Worm (Caenorhabditis elegans) whole organism, L4 larva: ENCODE data around the gene mca-1.
"Not testable (repeated sequence)": the region's sequence is repeated elsewhere in the genome, so short reads cannot be mapped to it uniquely, and the experiment has no call there.

Experiments used
- D1046.2 ChIP-seq: fragments of 200-800 bp; sonication (Bioruptor generic); IDR thresholded peaks from 2 replicates; pipeline ENCODE4 v1.3.6; 2022; ENCODE audit warnings: missing genetic modification characterization, missing compliant biosample characterization
- F10B5.3 ChIP-seq: sonication (generic microtip); optimal IDR thresholded peaks from 2 replicates; lab custom pipeline; 2016; ENCODE audit warnings: mild to moderate bottlenecking, missing genetic modification characterization, missing compliant biosample characterization
- F49E8.2 ChIP-seq: sonication (generic microtip); optimal IDR thresholded peaks from 2 replicates; lab custom pipeline; 2016; ENCODE audit warnings: missing compliant biosample characterization, mild to moderate bottlenecking, missing genetic modification characterization, borderline replicate concordance
- T20F7.1 ChIP-seq: fragments of 200-800 bp; sonication (Bioruptor generic); optimal IDR thresholded peaks from 2 replicates; lab custom pipeline; 2018; ENCODE audit warnings: mild to moderate bottlenecking, missing genetic modification characterization, missing compliant biosample characterization
- Y48G9A.11 ChIP-seq: fragments of 200-800 bp; sonication (Bioruptor generic); IDR thresholded peaks from 2 replicates; pipeline ENCODE4 v1.3.6; 2022; ENCODE audit warnings: missing genetic modification reagents, missing genetic modification characterization, missing compliant biosample characterization
- aly-2 ChIP-seq: sonication (generic microtip); optimal IDR thresholded peaks from 2 replicates; lab custom pipeline; 2018; ENCODE audit warnings: missing biosample characterization, missing genetic modification characterization
- ama-1 ChIP-seq: fragments of 150-350 bp; optimal IDR thresholded peaks from 2 replicates; lab custom pipeline; 2014; ENCODE audit warnings: inconsistent platforms, mixed read lengths
- arid-1 ChIP-seq: fragments of 200-800 bp; sonication (Bioruptor generic); conservative IDR thresholded peaks from 2 replicates; pipeline ENCODE4 v1.3.6; 2022; ENCODE audit warnings: missing genetic modification reagents, missing genetic modification characterization, missing compliant biosample characterization
- attf-4 ChIP-seq: sonication (generic microtip); optimal IDR thresholded peaks from 3 replicates; lab custom pipeline; 2017; ENCODE audit warnings: missing biosample characterization, missing genetic modification characterization
- ceh-28 ChIP-seq: fragments of 150-350 bp; optimal IDR thresholded peaks from 2 replicates; lab custom pipeline; 2014; ENCODE audit warnings: missing biosample characterization, missing genetic modification reagents, missing genetic modification characterization
- ceh-32 ChIP-seq: sonication (generic microtip); optimal IDR thresholded peaks from 2 replicates; lab custom pipeline; 2016; ENCODE audit warnings: mild to moderate bottlenecking, missing genetic modification characterization, missing compliant biosample characterization; ENCODE audit not compliant: poor library complexity
- ces-1 ChIP-seq: fragments of 150-350 bp; sonication (generic microtip); optimal IDR thresholded peaks from 4 replicates; lab custom pipeline; 2014; ENCODE audit warnings: missing biosample characterization, missing genetic modification reagents, missing genetic modification characterization
- ctbp-1 ChIP-seq: fragments of 200-800 bp; sonication (Bioruptor generic); IDR thresholded peaks from 2 replicates; pipeline ENCODE4 v1.3.6; 2022; ENCODE audit warnings: missing genetic modification reagents, missing genetic modification characterization, missing compliant biosample characterization
- daf-12 ChIP-seq: fragments of 150-350 bp; optimal IDR thresholded peaks from 2 replicates; lab custom pipeline; 2014; ENCODE audit warnings: missing biosample characterization, missing genetic modification reagents, missing genetic modification characterization
- daf-16 ChIP-seq, 3 experiments: sonication (generic microtip); optimal IDR thresholded peaks; 2 replicates each; lab custom pipeline; 2016 to 2017; ENCODE audit warnings: missing genetic modification characterization in 3 of 3, missing genetic modification reagents in 3 of 3, mild to moderate bottlenecking in 2 of 3, missing compliant biosample characterization in 2 of 3, missing biosample characterization in 1 of 3, moderate library complexity in 1 of 3
- daf-19 ChIP-seq: fragments of 200-800 bp; sonication (Bioruptor generic); conservative IDR thresholded peaks from 2 replicates; pipeline ENCODE4 v1.3.6; 2022; ENCODE audit warnings: missing genetic modification characterization, missing compliant biosample characterization
- dmd-6 ChIP-seq: fragments of 200-800 bp; sonication (Bioruptor generic); IDR thresholded peaks from 2 replicates; pipeline ENCODE4 v1.3.6; 2022; ENCODE audit warnings: missing genetic modification reagents, missing genetic modification characterization, missing compliant biosample characterization
- dmd-8 ChIP-seq: fragments of 200-800 bp; sonication (Bioruptor generic); IDR thresholded peaks from 2 replicates; pipeline ENCODE4 v1.3.6; 2022; ENCODE audit warnings: missing genetic modification characterization, missing compliant biosample characterization
- dpl-1 ChIP-seq: fragments of 150-350 bp; optimal IDR thresholded peaks from 2 replicates; lab custom pipeline; 2014; ENCODE audit warnings: missing biosample characterization, missing genetic modification reagents, missing genetic modification characterization
- egl-27 ChIP-seq: sonication (generic microtip); optimal IDR thresholded peaks from 3 replicates; lab custom pipeline; 2017; ENCODE audit warnings: missing biosample characterization, missing genetic modification reagents, missing genetic modification characterization
- fos-1 ChIP-seq: fragments of 150-350 bp; optimal IDR thresholded peaks from 2 replicates; lab custom pipeline; 2014; ENCODE audit warnings: missing biosample characterization, missing genetic modification characterization
- hif-1 ChIP-seq, 2 experiments: sonication (generic microtip); optimal IDR thresholded peaks; 2 replicates each; lab custom pipeline; 2016 to 2017; ENCODE audit warnings: missing compliant biosample characterization in 2 of 2, missing genetic modification characterization in 2 of 2, missing genetic modification reagents in 2 of 2, missing genotype in 2 of 2, mild to moderate bottlenecking in 1 of 2
- hmg-1.1 ChIP-seq: fragments of 200-800 bp; sonication (Bioruptor generic); IDR thresholded peaks from 2 replicates; pipeline ENCODE4 v1.3.6; 2022; ENCODE audit warnings: missing genetic modification reagents, missing genetic modification characterization, missing compliant biosample characterization
- lin-1 ChIP-seq: fragments of 200-800 bp; sonication (Bioruptor generic); IDR thresholded peaks from 2 replicates; pipeline ENCODE4 v1.3.6; 2022; ENCODE audit warnings: missing genetic modification reagents, missing genetic modification characterization, missing compliant biosample characterization
- lin-13 ChIP-seq: fragments of 150-350 bp; optimal IDR thresholded peaks from 2 replicates; lab custom pipeline; 2014; ENCODE audit warnings: missing biosample characterization, missing genetic modification reagents, missing genetic modification characterization
- lir-3 ChIP-seq: sonication (generic microtip); optimal IDR thresholded peaks from 2 replicates; lab custom pipeline; 2016; ENCODE audit warnings: mild to moderate bottlenecking, missing genetic modification characterization, missing compliant biosample characterization
- mdl-1 ChIP-seq, 2 experiments: fragments of 150-350 bp in 1 of 2; sonication (generic microtip) in 1 of 2; optimal IDR thresholded peaks; 2 replicates each; lab custom pipeline; 2014 to 2017; ENCODE audit warnings: missing biosample characterization in 2 of 2, missing genetic modification characterization in 2 of 2
- mxl-3 ChIP-seq: fragments of 200-800 bp; sonication (Bioruptor generic); optimal IDR thresholded peaks from 2 replicates; lab custom pipeline; 2018; ENCODE audit warnings: mild to moderate bottlenecking, missing genetic modification characterization, missing compliant biosample characterization
- nhr-10 ChIP-seq: fragments of 150-350 bp; optimal IDR thresholded peaks from 2 replicates; lab custom pipeline; 2014; ENCODE audit warnings: missing biosample characterization, missing genetic modification characterization
- nhr-11 ChIP-seq: fragments of 150-350 bp; optimal IDR thresholded peaks from 2 replicates; lab custom pipeline; 2014; ENCODE audit warnings: missing biosample characterization, missing genetic modification characterization
- nhr-28 ChIP-seq: fragments of 150-350 bp; optimal IDR thresholded peaks from 2 replicates; lab custom pipeline; 2014; ENCODE audit warnings: missing biosample characterization, missing genetic modification characterization
- nhr-41 ChIP-seq: fragments of 200-800 bp; sonication (Bioruptor generic); IDR thresholded peaks from 2 replicates; pipeline ENCODE4 v1.3.6; 2022; ENCODE audit warnings: missing genetic modification reagents, missing genetic modification characterization, missing compliant biosample characterization
- nhr-6 ChIP-seq: fragments of 150-350 bp; optimal IDR thresholded peaks from 2 replicates; lab custom pipeline; 2014; ENCODE audit warnings: missing biosample characterization, missing genetic modification characterization
- nhr-77 ChIP-seq: fragments of 150-350 bp; optimal IDR thresholded peaks from 2 replicates; lab custom pipeline; 2014; ENCODE audit warnings: missing biosample characterization, missing genetic modification characterization
- php-3 ChIP-seq: fragments of 200-800 bp; sonication (Bioruptor generic); IDR thresholded peaks from 2 replicates; pipeline ENCODE4 v1.3.6; 2022; ENCODE audit warnings: missing genetic modification reagents, missing genetic modification characterization, missing compliant biosample characterization
- pqm-1 ChIP-seq: sonication (generic microtip); optimal IDR thresholded peaks from 2 replicates; lab custom pipeline; 2017; ENCODE audit warnings: missing biosample characterization, missing genetic modification characterization
- rbr-2 ChIP-seq: sonication (generic microtip); optimal IDR thresholded peaks from 2 replicates; lab custom pipeline; 2016; ENCODE audit warnings: missing genotype, missing genetic modification characterization, missing compliant biosample characterization
- snpc-1.2 ChIP-seq: fragments of 200-800 bp; sonication (Bioruptor generic); IDR thresholded peaks from 2 replicates; pipeline ENCODE4 v1.3.6; 2022; ENCODE audit warnings: missing genetic modification reagents, missing genetic modification characterization, missing compliant biosample characterization
- unc-39 ChIP-seq: sonication (generic microtip); optimal IDR thresholded peaks from 2 replicates; lab custom pipeline; 2017; ENCODE audit warnings: missing biosample characterization, missing genetic modification characterization
- unc-62 ChIP-seq, 3 experiments: fragments of 150-350 bp in 1 of 3; sonication (generic microtip); optimal IDR thresholded peaks in 2 of 3; peaks in 1 of 3; 1 replicate in 1 of 3; 2 replicates in 2 of 3; lab custom pipeline; 2014 to 2017; ENCODE audit warnings: missing biosample characterization in 3 of 3, missing genetic modification characterization in 3 of 3, missing genetic modification reagents in 3 of 3, missing genotype in 1 of 3
- zip-11 ChIP-seq: fragments of 200-800 bp; sonication (Bioruptor generic); IDR thresholded peaks from 2 replicates; pipeline ENCODE4 v1.3.6; 2022; ENCODE audit warnings: missing genetic modification characterization, missing compliant biosample characterization
- ztf-7 ChIP-seq: fragments of 150-350 bp; optimal IDR thresholded peaks from 2 replicates; lab custom pipeline; 2014; ENCODE audit warnings: missing biosample characterization, missing genetic modification characterization

mca-1 gene

DNA sequence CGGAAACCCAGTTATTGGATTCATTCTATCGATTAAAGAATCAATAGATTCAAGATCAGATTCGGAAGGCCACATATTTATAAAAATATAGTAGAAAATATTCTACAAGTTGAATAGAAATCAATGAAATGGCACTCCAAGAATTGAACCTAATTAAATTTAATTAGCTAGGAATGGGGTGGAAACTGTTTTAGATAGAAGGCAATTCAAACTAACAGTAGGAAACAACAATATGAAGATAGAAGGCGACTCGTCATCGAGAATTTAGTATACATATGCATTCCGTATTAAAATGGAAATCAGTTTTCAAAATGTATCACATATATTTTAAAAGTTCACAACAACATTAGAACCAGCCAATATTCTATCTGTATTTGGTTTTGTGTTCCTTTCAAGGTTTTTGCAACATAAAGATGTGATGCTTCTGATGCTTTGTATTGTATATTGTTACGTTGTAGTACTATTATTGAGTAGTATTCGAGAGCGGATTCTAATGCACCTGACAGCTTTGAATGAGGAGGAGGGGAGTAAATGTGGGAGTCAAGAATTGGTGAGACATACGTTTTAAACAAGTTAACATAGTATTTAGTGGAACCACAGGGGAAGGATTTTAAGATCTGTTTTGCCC, 38.9 kb downstream of the mca-1 start, which contains the start of the genes F27C8.3 and F27C8.2:
Gene F27C8.3, minus strand, starts transcription at position 101 of the 628 bp plus-strand sequence.
Gene F27C8.2, plus strand, starts transcription at position 578 of the 628 bp plus-strand sequence.
- peak in 1 of 2 experiments; percentile 4 for TF ChIP-seq unc-62 (GFP tag; optimal IDR thresholded peaks at IDR 0.05 in 1 of 2; lab: Kevin White, UChicago)
- TF ChIP-seq unc-62 (tag; optimal IDR thresholded peaks at IDR 0.05; lab: Kevin White, UChicago), result not testable (repeated sequence)

DNA sequence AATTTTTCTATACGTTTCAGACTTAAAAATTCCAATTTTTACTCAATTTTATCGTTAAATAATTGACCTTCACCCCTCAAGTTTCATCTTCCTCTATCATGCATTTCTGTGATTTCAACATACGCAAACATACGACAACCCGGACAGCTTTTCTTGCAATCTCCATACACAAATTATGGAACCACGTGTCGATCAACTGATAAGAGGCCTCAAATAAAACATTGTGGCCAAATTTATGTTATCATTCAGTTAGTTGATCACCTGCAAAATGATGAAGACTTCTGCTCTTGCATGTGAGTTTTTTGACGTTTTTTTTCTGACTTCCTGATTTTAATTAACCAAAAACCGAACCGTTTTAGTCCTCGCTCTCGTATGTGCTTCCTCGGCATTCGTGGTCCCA, 41.3 kb downstream of the mca-1 start, which contains the start of gene spp-18:
Gene spp-18, plus strand, starts transcription at position 257 of the 400 bp plus-strand sequence.
- no peak for TF ChIP-seq daf-16 (GFP tag; optimal IDR thresholded peaks at IDR 0.05; lab: Kevin White, UChicago)
- peak; percentile 62 for TF ChIP-seq daf-16 (tag; optimal IDR thresholded peaks at IDR 0.05; lab: Kevin White, UChicago)
- peak; percentile 90 for TF ChIP-seq dmd-6
- peak; percentile 80 for TF ChIP-seq nhr-28
- TF ChIP-seq mdl-1 (tag; optimal IDR thresholded peaks at IDR 0.05; lab: Kevin White, UChicago), result peak in 1 of 2 experiments; percentile 50
- TF ChIP-seq pqm-1 (tag; lab: Kevin White, UChicago), result peak; percentile 91
- TF ChIP-seq lin-1, result 0 out of 2 replicates have a peak, but pooled peaks have one; percentile 20
- peak; percentile 63 for TF ChIP-seq nhr-77 (tag; lab: Kevin White, UChicago)
- peak; percentile 79 for TF ChIP-seq mxl-3 (GFP tag; lab: Kevin White, UChicago)
- TF ChIP-seq ctbp-1 (GFP tag; lab: Robert Waterston, UW), result no peak
- no peak for TF ChIP-seq lin-13
- no peak for TF ChIP-seq ztf-7 (tag; lab: Kevin White, UChicago)
- TF ChIP-seq daf-19 (GFP tag; lab: Robert Waterston, UW), result no peak

DNA sequence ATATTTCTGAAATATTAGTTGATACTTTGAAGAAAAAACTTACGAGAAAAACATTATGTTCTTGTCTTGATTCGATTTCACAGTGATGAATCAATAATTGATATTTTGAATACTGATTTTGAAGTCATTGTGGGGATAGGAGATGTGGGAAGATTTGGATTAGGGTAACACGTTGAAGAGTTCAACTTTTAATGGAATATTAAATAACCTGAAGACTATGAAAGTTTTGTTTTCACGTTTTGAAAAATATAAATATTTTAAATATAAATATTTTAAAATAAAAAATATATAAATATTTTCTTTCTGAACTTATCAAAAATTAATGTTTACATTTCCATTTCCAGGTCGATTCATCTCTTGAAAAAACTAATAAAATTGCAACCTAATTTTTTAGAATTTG, 42.3 kb downstream of the mca-1 start, which contains the start of gene pei-1:
Gene pei-1, minus strand, starts transcription at position 101 of the 400 bp plus-strand sequence.
- no peak for TF ChIP-seq attf-4 (tag; lab: Kevin White, UChicago)
- TF ChIP-seq ztf-7 (tag; lab: Kevin White, UChicago), result no peak
- no peak for TF ChIP-seq dpl-1
- no peak for TF ChIP-seq fos-1
- no peak for TF ChIP-seq nhr-11 (tag; lab: Kevin White, UChicago)
- TF ChIP-seq aly-2, result no peak
- TF ChIP-seq lin-1, result no peak
- TF ChIP-seq, all 104 proteins: peak for 0

DNA sequence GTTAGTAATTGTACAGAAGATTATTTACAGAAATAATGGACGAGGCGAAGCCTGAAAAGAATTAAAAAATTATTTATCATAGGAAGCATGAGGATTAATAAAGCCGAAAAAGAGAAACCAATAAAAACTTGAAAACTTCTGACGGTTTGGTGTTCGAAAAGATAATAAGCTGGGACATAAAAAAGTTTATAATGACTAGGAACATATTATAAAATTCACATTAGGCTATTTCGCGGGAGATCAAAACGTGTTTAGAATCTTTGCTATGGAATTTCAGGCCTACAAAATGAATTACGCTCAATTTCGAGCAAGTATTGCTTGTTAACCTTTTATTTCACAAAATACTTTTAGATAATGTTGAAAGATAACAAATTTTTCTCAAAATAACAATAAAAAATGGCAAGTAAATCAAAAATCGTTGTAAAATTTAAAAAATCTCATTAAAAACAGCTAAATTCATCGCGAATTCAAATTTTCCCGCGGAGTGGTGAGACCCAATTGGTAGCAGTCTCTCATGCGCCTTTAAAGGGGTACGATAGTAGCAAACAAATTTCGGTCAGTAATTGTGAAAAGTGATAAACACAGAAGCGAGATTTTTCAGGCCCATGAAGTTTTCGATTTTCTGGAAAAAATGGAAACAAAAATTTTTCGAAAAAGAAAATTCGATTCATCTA, 45.8 kb downstream of the mca-1 start, which contains the start of gene trcs-1:
Gene trcs-1, minus strand, starts transcription at position 51 of the 674 bp plus-strand sequence.
- TF ChIP-seq dmd-8 (GFP tag; lab: Robert Waterston, UW) (no peak), zip-11 (GFP tag; lab: Robert Waterston, UW) (no peak), hif-1 (tag; optimal IDR thresholded peaks at IDR 0.05; lab: Kevin White, UChicago) (no peak), nhr-10 (no peak), F49E8.2 (tag; lab: Kevin White, UChicago) (peak; percentile 54), snpc-1.2 (GFP tag; lab: Robert Waterston, UW) (peak; percentile 88), daf-19 (GFP tag; lab: Robert Waterston, UW) (no peak), F10B5.3 (tag; lab: Kevin White, UChicago) (no peak), rbr-2 (no peak), php-3 (GFP tag; lab: Robert Waterston, UW) (no peak), ces-1 (GFP tag; lab: Kevin White, UChicago) (no peak), Y48G9A.11 (GFP tag; lab: Robert Waterston, UW) (0 out of 2 replicates have a peak, but pooled peaks have one; percentile 46), egl-27 (tag; lab: Kevin White, UChicago) (no peak), T20F7.1 (GFP tag; lab: Kevin White, UChicago) (no peak), arid-1 (GFP tag; lab: Robert Waterston, UW) (no peak), lir-3 (tag; lab: Kevin White, UChicago) (no peak), ama-1 (lab: Kevin White, UChicago) (no peak), hmg-1.1 (no peak), D1046.2 (GFP tag; lab: Robert Waterston, UW) (no peak), nhr-41 (GFP tag; lab: Robert Waterston, UW) (no peak), ceh-32 (tag; lab: Kevin White, UChicago) (no peak), unc-39 (no peak), unc-62 (GFP tag; optimal IDR thresholded peaks at IDR 0.05 in 1 of 2; lab: Kevin White, UChicago) (no peak), unc-62 (tag; optimal IDR thresholded peaks at IDR 0.05; lab: Kevin White, UChicago) (no peak), nhr-6 (tag; lab: Kevin White, UChicago) (no peak), daf-12 (no peak), ceh-28 (tag; lab: Kevin White, UChicago) (no peak)
